Fruit fly (Drosophila melanogaster) whole organism, embryonic: Measurements from ENCODE around the gene Cpr11B.

Experiments
- ATbp ChIP-seq: fragments of 200-800 bp; sonication (Bioruptor generic); optimal IDR thresholded peaks from 2 replicates; lab custom pipeline; 2017; ENCODE audit warnings: missing biosample characterization, mild to moderate bottlenecking, missing genetic modification characterization, missing genetic modification reagents
- Abd-B ChIP-seq: fragments of 200-800 bp; sonication (Bioruptor generic); optimal IDR thresholded peaks from 2 replicates; lab custom pipeline; 2018; ENCODE audit warnings: missing biosample characterization, mild to moderate bottlenecking, missing genetic modification characterization, moderate library complexity
- Antp ChIP-seq: fragments of 200-800 bp; sonication (Bioruptor generic); optimal IDR thresholded peaks from 3 replicates; lab custom pipeline; 2016; ENCODE audit warnings: missing biosample characterization, missing genetic modification characterization
- CG10274 ChIP-seq: fragments of 200-800 bp; sonication (Bioruptor generic); optimal IDR thresholded peaks from 3 replicates; lab custom pipeline; 2017; ENCODE audit warnings: missing biosample characterization, mild to moderate bottlenecking, missing genetic modification characterization
- CG15073 ChIP-seq: fragments of 200-800 bp; sonication (Bioruptor generic); optimal IDR thresholded peaks from 2 replicates; lab custom pipeline; 2016; ENCODE audit warnings: missing biosample characterization, missing genetic modification characterization
- CG1529 ChIP-seq: fragments of 200-800 bp; sonication (Bioruptor generic); optimal IDR thresholded peaks from 3 replicates; lab custom pipeline; 2018; ENCODE audit warnings: missing biosample characterization, missing genetic modification characterization
- CG15514 ChIP-seq: fragments of 200-800 bp; sonication (Bioruptor generic); optimal IDR thresholded peaks from 3 replicates; lab custom pipeline; 2017; ENCODE audit warnings: missing biosample characterization, missing genetic modification characterization, mild to moderate bottlenecking, moderate library complexity, missing genetic modification reagents
- CG17186 ChIP-seq: fragments of 200-800 bp; sonication (Bioruptor generic); optimal IDR thresholded peaks from 3 replicates; lab custom pipeline; 2017; ENCODE audit warnings: missing biosample characterization, missing genetic modification reagents, missing genetic modification characterization
- CG17328 ChIP-seq: fragments of 200-800 bp; sonication (Bioruptor generic); IDR thresholded peaks from 2 replicates; pipeline ENCODE4 v1.3.6; 2022; ENCODE audit warnings: missing biosample characterization, missing genetic modification characterization
- CG17829 ChIP-seq: fragments of 200-800 bp; optimal IDR thresholded peaks from 2 replicates; lab custom pipeline; 2019; ENCODE audit warnings: missing biosample characterization, mild to moderate bottlenecking, missing genetic modification characterization, moderate library complexity
- CG2712 ChIP-seq: fragments of 200-800 bp; optimal IDR thresholded peaks from 3 replicates; lab custom pipeline; 2019; ENCODE audit warnings: missing biosample characterization, mild to moderate bottlenecking, missing genetic modification characterization, moderate library complexity
- CG31441 ChIP-seq: fragments of 200-800 bp; sonication (Bioruptor generic); IDR thresholded peaks from 2 replicates; pipeline ENCODE4 v1.3.6; 2022; ENCODE audit warnings: missing biosample characterization, missing genetic modification characterization
- CG32772 ChIP-seq: fragments of 200-800 bp; sonication (Bioruptor generic); IDR thresholded peaks from 2 replicates; pipeline ENCODE4 v1.3.6; 2022; ENCODE audit warnings: missing biosample characterization, missing genetic modification characterization
- CG34224 ChIP-seq: fragments of 200-800 bp; sonication (Bioruptor generic); IDR thresholded peaks from 3 replicates; pipeline ENCODE4 v1.3.6; 2022; ENCODE audit warnings: missing biosample characterization, missing genetic modification characterization; ENCODE audit not compliant: partially characterized antibody
- CG4360 ChIP-seq: fragments of 200-800 bp; sonication (Bioruptor generic); IDR thresholded peaks from 2 replicates; pipeline ENCODE4 v1.3.6; 2022; ENCODE audit warnings: missing biosample characterization, missing genetic modification characterization
- CG8924 ChIP-seq: fragments of 200-800 bp; optimal IDR thresholded peaks from 3 replicates; lab custom pipeline; 2019; ENCODE audit warnings: missing biosample characterization, mild to moderate bottlenecking, missing genetic modification characterization, moderate library complexity
- CTCF ChIP-seq: fragments of 200-800 bp; sonication (Bioruptor generic); optimal IDR thresholded peaks from 2 replicates; lab custom pipeline; 2017; ENCODE audit warnings: missing biosample characterization, mild to moderate bottlenecking, missing genetic modification characterization, moderate library complexity
- Chrac-16 ChIP-seq: fragments of 200-800 bp; sonication (Bioruptor generic); optimal IDR thresholded peaks from 3 replicates; lab custom pipeline; 2016; ENCODE audit warnings: missing biosample characterization, missing genetic modification characterization
- Dad ChIP-seq: fragments of 200-800 bp; sonication (Bioruptor generic); optimal IDR thresholded peaks from 3 replicates; lab custom pipeline; 2016; ENCODE audit warnings: missing biosample characterization, missing genetic modification characterization
- Dip3 ChIP-seq: fragments of 200-800 bp; sonication (Bioruptor generic); optimal IDR thresholded peaks from 3 replicates; lab custom pipeline; 2016; ENCODE audit warnings: missing biosample characterization, missing genetic modification characterization
- Doc2 ChIP-seq: fragments of 200-800 bp; sonication (Bioruptor generic); IDR thresholded peaks from 2 replicates; pipeline ENCODE4 v1.3.6; 2022; ENCODE audit warnings: missing biosample characterization, missing genetic modification characterization
- HLHmδ ChIP-seq: fragments of 200-800 bp; sonication (Bioruptor generic); optimal IDR thresholded peaks from 2 replicates; lab custom pipeline; 2018; ENCODE audit warnings: missing biosample characterization, mild to moderate bottlenecking, missing genetic modification characterization, moderate library complexity
- HmgZ ChIP-seq: fragments of 200-800 bp; sonication (Bioruptor generic); optimal IDR thresholded peaks from 2 replicates; lab custom pipeline; 2018; ENCODE audit warnings: missing biosample characterization, mild to moderate bottlenecking, missing genetic modification characterization
- Hmx ChIP-seq: fragments of 200-800 bp; sonication (Bioruptor generic); optimal IDR thresholded peaks from 2 replicates; lab custom pipeline; 2016; ENCODE audit warnings: missing biosample characterization, missing genetic modification characterization
- Hr78 ChIP-seq, 2 experiments: fragments of 200-800 bp in 1 of 2; fragments of >200 bp in 1 of 2; sonication (Bioruptor generic) in 1 of 2; optimal IDR thresholded peaks; 2 replicates each; lab custom pipeline; 2017 to 2019; ENCODE audit warnings: missing biosample characterization in 2 of 2, missing genetic modification characterization in 2 of 2, mild to moderate bottlenecking in 1 of 2, moderate library complexity in 1 of 2
- Lhr ChIP-seq: fragments of 200-800 bp; sonication (Bioruptor generic); optimal IDR thresholded peaks from 3 replicates; lab custom pipeline; 2017; ENCODE audit warnings: mild to moderate bottlenecking, missing biosample characterization, missing genetic modification reagents, missing genetic modification characterization
- Lim3 ChIP-seq: fragments of 200-800 bp; sonication (Bioruptor generic); IDR thresholded peaks from 2 replicates; pipeline ENCODE4 v1.3.6; 2022; ENCODE audit warnings: missing biosample characterization, missing genetic modification characterization
- Meics ChIP-seq: fragments of 200-800 bp; sonication (Bioruptor generic); optimal IDR thresholded peaks from 2 replicates; lab custom pipeline; 2017; ENCODE audit warnings: missing biosample characterization, mild to moderate bottlenecking, missing genetic modification characterization
- Myb ChIP-seq: fragments of 200-800 bp; sonication (Bioruptor generic); optimal IDR thresholded peaks from 2 replicates; lab custom pipeline; 2016; ENCODE audit warnings: missing biosample characterization, missing genetic modification characterization
- Spps ChIP-seq: fragments of 200-800 bp; sonication (Bioruptor generic); optimal IDR thresholded peaks from 2 replicates; lab custom pipeline; 2018; ENCODE audit warnings: missing biosample characterization, mild to moderate bottlenecking, missing genetic modification characterization
- Sry-δ ChIP-seq: fragments of 200-800 bp; sonication (Bioruptor generic); optimal IDR thresholded peaks from 2 replicates; lab custom pipeline; 2016; ENCODE audit warnings: missing biosample characterization, missing genetic modification characterization
- ac ChIP-seq: fragments of 200-800 bp; sonication (Bioruptor generic); optimal IDR thresholded peaks from 3 replicates; lab custom pipeline; 2017; ENCODE audit warnings: missing biosample characterization, mild to moderate bottlenecking, missing genetic modification characterization
- bab2 ChIP-seq: fragments of 200-800 bp; sonication (Bioruptor generic); optimal IDR thresholded peaks from 2 replicates; lab custom pipeline; 2016; ENCODE audit warnings: missing biosample characterization, missing genetic modification characterization
- btn ChIP-seq: fragments of 200-800 bp; sonication (Bioruptor generic); optimal IDR thresholded peaks from 2 replicates; lab custom pipeline; 2016; ENCODE audit warnings: missing biosample characterization, missing genetic modification characterization
- cas ChIP-seq: fragments of 200-800 bp; sonication (Bioruptor generic); IDR thresholded peaks from 2 replicates; pipeline ENCODE4 v1.3.6; 2022; ENCODE audit warnings: missing biosample characterization, missing genetic modification characterization
- chn ChIP-seq: fragments of 200-800 bp; sonication (Bioruptor generic); optimal IDR thresholded peaks from 2 replicates; lab custom pipeline; 2016; ENCODE audit warnings: missing biosample characterization, missing genetic modification characterization
- ci ChIP-seq: fragments of 200-800 bp; sonication (Bioruptor generic); IDR thresholded peaks from 3 replicates; pipeline ENCODE4 v1.3.6; 2022; ENCODE audit warnings: missing biosample characterization, missing genetic modification characterization
- disco-r ChIP-seq: fragments of 200-800 bp; sonication (Bioruptor generic); optimal IDR thresholded peaks from 2 replicates; lab custom pipeline; 2016; ENCODE audit warnings: missing biosample characterization, missing genetic modification characterization
- dysf ChIP-seq: fragments of 200-800 bp; sonication (Bioruptor generic); IDR thresholded peaks from 3 replicates; pipeline ENCODE4 v1.3.6; 2022; ENCODE audit warnings: missing biosample characterization, missing genetic modification characterization
- fd3F ChIP-seq: fragments of 200-800 bp; sonication (Bioruptor generic); optimal IDR thresholded peaks from 2 replicates; lab custom pipeline; 2018; ENCODE audit warnings: missing biosample characterization, mild to moderate bottlenecking, missing genetic modification characterization, moderate library complexity
- fd64A ChIP-seq: fragments of 200-800 bp; sonication (Bioruptor generic); optimal IDR thresholded peaks from 3 replicates; lab custom pipeline; 2018; ENCODE audit warnings: missing biosample characterization, mild to moderate bottlenecking, missing genetic modification characterization
- jumu ChIP-seq: fragments of 200-800 bp; sonication (Bioruptor generic); optimal IDR thresholded peaks from 3 replicates; lab custom pipeline; 2016; ENCODE audit warnings: missing biosample characterization, missing genetic modification characterization
- kah ChIP-seq: fragments of 200-800 bp; sonication (Bioruptor generic); optimal IDR thresholded peaks from 2 replicates; lab custom pipeline; 2018; ENCODE audit warnings: missing biosample characterization, mild to moderate bottlenecking, missing genetic modification characterization
- mld ChIP-seq: fragments of 200-800 bp; sonication (Bioruptor generic); IDR thresholded peaks from 3 replicates; pipeline ENCODE4 v1.3.6; 2022; ENCODE audit warnings: missing biosample characterization, missing genetic modification characterization; ENCODE audit not compliant: partially characterized antibody
- nom ChIP-seq: fragments of 200-800 bp; sonication (Bioruptor generic); optimal IDR thresholded peaks from 2 replicates; lab custom pipeline; 2017; ENCODE audit warnings: missing biosample characterization, missing genetic modification characterization, mild to moderate bottlenecking, moderate library complexity, missing genetic modification reagents
- phol ChIP-seq: fragments of 200-800 bp; sonication (Bioruptor generic); optimal IDR thresholded peaks from 3 replicates; lab custom pipeline; 2018; ENCODE audit warnings: missing biosample characterization, mild to moderate bottlenecking, missing genetic modification characterization, moderate library complexity
- sens ChIP-seq: fragments of 200-800 bp; sonication (Bioruptor generic); peaks from one replicate; lab custom pipeline; 2016; ENCODE audit warnings: missing biosample characterization, missing genetic modification characterization
- slou ChIP-seq: fragments of 200-800 bp; sonication (Bioruptor generic); optimal IDR thresholded peaks from 3 replicates; lab custom pipeline; 2016; ENCODE audit warnings: missing biosample characterization, missing genetic modification characterization
- slp2 ChIP-seq: fragments of 200-800 bp; sonication (Bioruptor generic); optimal IDR thresholded peaks from 2 replicates; lab custom pipeline; 2016; ENCODE audit warnings: missing biosample characterization, missing genetic modification characterization
- tgo ChIP-seq: fragments of 200-800 bp; sonication (Bioruptor generic); IDR thresholded peaks from 3 replicates; pipeline ENCODE4 v1.3.6; 2022; ENCODE audit warnings: missing biosample characterization, missing genetic modification characterization
- wor ChIP-seq: fragments of 200-800 bp; sonication (Bioruptor generic); IDR thresholded peaks from 2 replicates; pipeline ENCODE4 v1.3.6; 2022; ENCODE audit warnings: missing biosample characterization, missing genetic modification characterization

Gene Cpr11B

DNA sequence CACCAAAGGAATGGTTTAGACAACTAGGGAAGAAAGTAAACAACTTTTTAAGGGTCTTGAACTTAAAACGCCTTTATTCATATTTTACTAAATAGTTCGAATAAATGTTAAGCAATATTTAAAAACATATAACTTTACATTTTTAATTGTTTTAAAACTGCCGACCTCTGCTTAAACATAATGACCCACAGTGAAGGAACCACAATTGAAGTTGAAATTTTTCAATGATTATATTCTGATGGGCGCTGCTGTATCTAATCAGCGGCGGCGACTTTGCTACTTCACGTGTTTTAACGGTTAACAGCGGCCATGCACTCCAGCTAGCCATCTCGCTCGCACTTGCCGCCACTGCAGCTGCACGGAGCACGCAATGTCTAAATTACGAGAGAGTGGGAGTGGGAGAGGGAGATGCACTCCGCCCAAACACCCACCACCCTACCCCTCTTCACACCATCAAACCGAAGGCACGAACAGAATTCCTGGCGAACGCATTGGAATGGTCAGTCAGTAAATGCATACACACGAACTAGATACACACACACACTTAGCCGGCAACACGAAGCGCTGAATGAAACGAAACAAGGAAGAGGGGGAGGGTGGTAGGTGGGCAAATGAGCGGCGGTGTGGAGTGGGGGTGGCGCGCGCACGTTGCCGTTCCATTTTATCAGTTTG is 25.9 kb downstream of the Cpr11B start:
- 0 out of 2 replicates have a peak, but pooled peaks have one; percentile 31 for TF ChIP-seq CG17328 (GFP tag; lab: Robert Waterston, UW)
- TF ChIP-seq CG2712 (tag; lab: Kevin White, UChicago) = peak; percentile 71
- TF ChIP-seq Lim3 (GFP tag; lab: Robert Waterston, UW) = no peak
- TF ChIP-seq dysf (GFP tag; lab: Robert Waterston, UW) = peak; percentile 74; the same call in 2 of the 3 replicates
- peak; percentile 46; the same call in 1 of the 3 replicates for TF ChIP-seq tgo (GFP tag; lab: Robert Waterston, UW)
- no peak for TF ChIP-seq disco-r
- no peak for TF ChIP-seq Hmx (GFP tag; lab: Kevin White, UChicago)
- TF ChIP-seq slp2 (GFP tag; lab: Kevin White, UChicago) = no peak
- TF ChIP-seq bab2 = peak; percentile 25
- peak; percentile 14 for TF ChIP-seq Abd-B (GFP tag; lab: Kevin White, UChicago)
- TF ChIP-seq Lhr = no peak
- TF ChIP-seq nom (GFP tag; lab: Kevin White, UChicago) = no peak
- peak; percentile 67 for TF ChIP-seq Meics
- no peak for TF ChIP-seq Dad (GFP tag; lab: Kevin White, UChicago)
- no peak for TF ChIP-seq Spps (tag; lab: Kevin White, UChicago)
- peak; percentile 67 for TF ChIP-seq CG8924 (tag; lab: Kevin White, UChicago)
- TF ChIP-seq Sry-δ (GFP tag; lab: Kevin White, UChicago) = no peak
- TF ChIP-seq sens (GFP tag; lab: Kevin White, UChicago) = peak; percentile 89
- TF ChIP-seq btn (GFP tag; lab: Kevin White, UChicago) = no peak
- TF ChIP-seq cas (GFP tag; lab: Robert Waterston, UW) = no peak
- no peak for TF ChIP-seq Antp
- no peak for TF ChIP-seq ci
- peak; percentile 79 for TF ChIP-seq phol (tag; lab: Kevin White, UChicago)
- TF ChIP-seq CG32772 (GFP tag; lab: Robert Waterston, UW) = peak; percentile 42; the same call in 1 of the 2 replicates
- TF ChIP-seq CG15073 (GFP tag; lab: Kevin White, UChicago) = no peak
- no peak for TF ChIP-seq kah (GFP tag; lab: Kevin White, UChicago)
- TF ChIP-seq Hr78 (GFP tag; optimal IDR thresholded peaks at IDR 0.05; lab: Kevin White, UChicago) = peak in 1 of 2 experiments; percentile 26
- no peak for TF ChIP-seq CTCF
- TF ChIP-seq Doc2 (GFP tag; lab: Robert Waterston, UW) = no peak
- no peak for TF ChIP-seq mld (GFP tag; lab: Robert Waterston, UW)
- TF ChIP-seq HLHmδ (GFP tag; lab: Kevin White, UChicago) = no peak
- no peak for TF ChIP-seq CG10274
- no peak for TF ChIP-seq fd64A (GFP tag; lab: Kevin White, UChicago)
- TF ChIP-seq ATbp (GFP tag; lab: Kevin White, UChicago) = peak; percentile 36
- no peak for TF ChIP-seq Myb (GFP tag; lab: Kevin White, UChicago)
- TF ChIP-seq chn (GFP tag; lab: Kevin White, UChicago) = peak; percentile 32
- peak; percentile 23 for TF ChIP-seq CG15514
- peak; percentile 67 for TF ChIP-seq CG31441 (GFP tag; lab: Robert Waterston, UW)
- peak; percentile 39 for TF ChIP-seq fd3F (GFP tag; lab: Kevin White, UChicago)
- TF ChIP-seq CG34224 = peak; percentile 20; the same call in 1 of the 3 replicates
- peak; percentile 1 for TF ChIP-seq Chrac-16 (GFP tag; lab: Kevin White, UChicago)
- TF ChIP-seq slou (GFP tag; lab: Kevin White, UChicago) = no peak
- TF ChIP-seq Dip3 (GFP tag; lab: Kevin White, UChicago) = no peak
- TF ChIP-seq jumu (GFP tag; lab: Kevin White, UChicago) = no peak
- no peak for TF ChIP-seq ac (GFP tag; lab: Kevin White, UChicago)
- TF ChIP-seq CG1529 = peak; percentile 72
- no peak for TF ChIP-seq CG17186 (GFP tag; lab: Kevin White, UChicago)
- no peak for TF ChIP-seq HmgZ
- peak; percentile 47; the same call in 1 of the 2 replicates for TF ChIP-seq wor
- TF ChIP-seq CG4360 (GFP tag; lab: Robert Waterston, UW) = no peak
- TF ChIP-seq CG17829 = peak; percentile 49
